Worm (Caenorhabditis elegans) whole organism, L4/young adult: Measurements from ENCODE around the gene ogr-2.

Experiments used
- dao-5 ChIP-seq: sonication (generic microtip); optimal IDR thresholded peaks from 2 replicates; lab custom pipeline; 2016; ENCODE audit warnings: missing genotype, missing genetic modification characterization, moderate library complexity, missing compliant biosample characterization
- him-1 ChIP-seq: sonication (generic microtip); optimal IDR thresholded peaks from 2 replicates; lab custom pipeline; 2016; ENCODE audit warnings: missing genotype, missing genetic modification reagents, missing genetic modification characterization, missing compliant biosample characterization

- TF ChIP-seq him-1 (tag; lab: Kevin White, UChicago) (no peak), dao-5 (tag; lab: Kevin White, UChicago) (no peak)
Observed at ce11 chrII:9992474-9992873, 48.5 kb upstream of the ogr-2 start.
